Worm (Caenorhabditis elegans) whole organism, young adult: Measurements from ENCODE around the gene T08B6.9.
A peak's percentile ranks its signal among the peaks of the same experiment; 100 is the strongest.

ENCODE experiments used
- B0261.1 ChIP-seq: sonication (generic microtip); optimal IDR thresholded peaks from 2 replicates; lab custom pipeline; 2016; ENCODE audit warnings: mild to moderate bottlenecking, missing genetic modification characterization, moderate library complexity, missing compliant biosample characterization
- C17E4.6 ChIP-seq: fragments of 200-800 bp; sonication (Bioruptor generic); IDR thresholded peaks from 2 replicates; pipeline ENCODE4 v1.3.6; 2022; ENCODE audit warnings: missing genetic modification reagents, missing genetic modification characterization, missing compliant biosample characterization
- F23B12.7 ChIP-seq: sonication (generic microtip); optimal IDR thresholded peaks from 2 replicates; lab custom pipeline; 2017; ENCODE audit warnings: missing genetic modification characterization, mild to moderate bottlenecking, missing compliant biosample characterization, antibody characterized with exemption, moderate library complexity; ENCODE audit not compliant: insufficient read depth
- F57A8.1 ChIP-seq: fragments of 200-800 bp; sonication (Bioruptor generic); optimal IDR thresholded peaks from 2 replicates; lab custom pipeline; 2018; ENCODE audit warnings: mild to moderate bottlenecking, missing genetic modification characterization, moderate library complexity, missing compliant biosample characterization
- Y53F4B.3 ChIP-seq: fragments of 200-800 bp; sonication (Bioruptor generic); IDR thresholded peaks from 2 replicates; pipeline ENCODE4 v1.3.6; 2022; ENCODE audit warnings: missing genetic modification reagents, missing genetic modification characterization, missing compliant biosample characterization
- Y53G8AR.9 ChIP-seq: fragments of 200-800 bp; sonication (Bioruptor generic); conservative IDR thresholded peaks from 2 replicates; pipeline ENCODE4 v1.3.6; 2022; ENCODE audit warnings: missing genetic modification reagents, missing genetic modification characterization, missing compliant biosample characterization
- Y56A3A.18 ChIP-seq: fragments of 200-800 bp; sonication (Bioruptor generic); IDR thresholded peaks from 2 replicates; pipeline ENCODE4 v1.3.6; 2022; ENCODE audit warnings: missing genetic modification reagents, missing genetic modification characterization, missing compliant biosample characterization
- Y67H2A.10 ChIP-seq: fragments of 200-800 bp; sonication (Bioruptor generic); conservative IDR thresholded peaks from 2 replicates; pipeline ENCODE4 v1.3.6; 2022; ENCODE audit warnings: missing genetic modification reagents, missing genetic modification characterization, missing compliant biosample characterization
- ZK185.1 ChIP-seq: sonication (generic microtip); optimal IDR thresholded peaks from 2 replicates; lab custom pipeline; 2016; ENCODE audit warnings: mild to moderate bottlenecking, missing genetic modification characterization, missing compliant biosample characterization; ENCODE audit not compliant: poor library complexity, severe bottlenecking
- aptf-2 ChIP-seq: fragments of 200-800 bp; sonication (Bioruptor generic); conservative IDR thresholded peaks from 2 replicates; pipeline ENCODE4 v1.3.6; 2022; ENCODE audit warnings: missing genetic modification reagents, missing genetic modification characterization, missing compliant biosample characterization
- athp-1 ChIP-seq: sonication (generic microtip); optimal IDR thresholded peaks from 2 replicates; lab custom pipeline; 2017; ENCODE audit warnings: mild to moderate bottlenecking, missing genetic modification characterization, missing compliant biosample characterization
- attf-3 ChIP-seq: fragments of 200-800 bp; sonication (Bioruptor generic); conservative IDR thresholded peaks from 2 replicates; pipeline ENCODE4 v1.3.6; 2022; ENCODE audit warnings: missing genetic modification reagents, missing genetic modification characterization, missing compliant biosample characterization
- cebp-1 ChIP-seq, 2 experiments: fragments of 200-800 bp in 1 of 2; sonication (Bioruptor generic) in 1 of 2; sonication (generic microtip) in 1 of 2; IDR thresholded peaks in 1 of 2; optimal IDR thresholded peaks in 1 of 2; 2 replicates each; pipeline versions ENCODE4 v1.3.6 to Lab custom; 2017 to 2022; ENCODE audit warnings: missing compliant biosample characterization in 2 of 2, missing genetic modification characterization in 2 of 2, mild to moderate bottlenecking in 1 of 2, missing genetic modification reagents in 1 of 2, moderate library complexity in 1 of 2
- ceh-40 ChIP-seq: fragments of 200-800 bp; sonication (Bioruptor generic); IDR thresholded peaks from 2 replicates; pipeline ENCODE4 v1.3.6; 2022; ENCODE audit warnings: missing genetic modification characterization, missing compliant biosample characterization
- die-1 ChIP-seq: sonication (generic microtip); optimal IDR thresholded peaks from 2 replicates; lab custom pipeline; 2016; ENCODE audit warnings: missing genotype, mild to moderate bottlenecking, missing genetic modification characterization, missing compliant biosample characterization
- dox-1 ChIP-seq: fragments of 200-800 bp; sonication (Bioruptor generic); IDR thresholded peaks from 2 replicates; pipeline ENCODE4 v1.3.6; 2022; ENCODE audit warnings: missing genetic modification reagents, missing genetic modification characterization, missing compliant biosample characterization
- dpff-1 ChIP-seq: sonication (generic microtip); optimal IDR thresholded peaks from 2 replicates; lab custom pipeline; 2017; ENCODE audit warnings: mild to moderate bottlenecking, missing genetic modification characterization, missing compliant biosample characterization
- efl-1 ChIP-seq: fragments of 150-350 bp; optimal IDR thresholded peaks from 2 replicates; lab custom pipeline; 2014; ENCODE audit warnings: missing biosample characterization, missing genetic modification reagents, missing genetic modification characterization
- egl-18 ChIP-seq: fragments of 200-800 bp; sonication (Bioruptor generic); IDR thresholded peaks from 2 replicates; pipeline ENCODE4 v1.3.6; 2022; ENCODE audit warnings: missing genetic modification reagents, missing genetic modification characterization, missing compliant biosample characterization
- egl-44 ChIP-seq: fragments of 200-800 bp; sonication (Bioruptor generic); IDR thresholded peaks from 2 replicates; pipeline ENCODE4 v1.3.6; 2022; ENCODE audit warnings: missing genetic modification reagents, missing genetic modification characterization, missing compliant biosample characterization
- ekl-4 ChIP-seq: fragments of 200-800 bp; sonication (Bioruptor generic); IDR thresholded peaks from 2 replicates; pipeline ENCODE4 v1.3.6; 2022; ENCODE audit warnings: missing genetic modification reagents, missing genetic modification characterization, missing compliant biosample characterization
- ets-4 ChIP-seq: fragments of 200-800 bp; sonication (Bioruptor generic); optimal IDR thresholded peaks from 2 replicates; lab custom pipeline; 2018; ENCODE audit warnings: mild to moderate bottlenecking, missing genetic modification characterization, missing compliant biosample characterization
- gei-17 ChIP-seq: fragments of 200-800 bp; sonication (Bioruptor generic); optimal IDR thresholded peaks from 2 replicates; lab custom pipeline; 2018; ENCODE audit warnings: mild to moderate bottlenecking, missing genetic modification characterization, missing compliant biosample characterization
- hmg-20 ChIP-seq: fragments of 200-800 bp; sonication (Bioruptor generic); IDR thresholded peaks from 2 replicates; pipeline ENCODE4 v1.3.6; 2022; ENCODE audit warnings: missing genetic modification reagents, missing genetic modification characterization, missing compliant biosample characterization
- hsf-1 ChIP-seq: fragments of 200-800 bp; sonication (Bioruptor generic); IDR thresholded peaks from 2 replicates; pipeline ENCODE4 v1.3.6; 2022; ENCODE audit warnings: missing genetic modification reagents, missing genetic modification characterization, missing compliant biosample characterization
- lin-26 ChIP-seq: fragments of 200-800 bp; sonication (Bioruptor generic); IDR thresholded peaks from 2 replicates; pipeline ENCODE4 v1.3.6; 2022; ENCODE audit warnings: missing genetic modification reagents, missing genetic modification characterization, missing compliant biosample characterization
- lin-35 ChIP-seq, 3 experiments: fragments of 150-350 bp in 2 of 3; sonication (generic microtip) in 1 of 3; optimal IDR thresholded peaks; 2 replicates each; lab custom pipeline; 2014 to 2018; ENCODE audit warnings: missing biosample characterization in 3 of 3, missing genetic modification characterization in 3 of 3, missing genetic modification reagents in 3 of 3
- lsl-1 ChIP-seq: fragments of 200-800 bp; sonication (Bioruptor generic); optimal IDR thresholded peaks from 2 replicates; lab custom pipeline; 2018; ENCODE audit warnings: mild to moderate bottlenecking, missing genetic modification characterization, moderate library complexity, missing compliant biosample characterization
- madf-10 ChIP-seq: sonication (generic microtip); optimal IDR thresholded peaks from 2 replicates; lab custom pipeline; 2016; ENCODE audit warnings: mild to moderate bottlenecking, missing genetic modification characterization, missing compliant biosample characterization
- madf-8 ChIP-seq: fragments of 200-800 bp; sonication (Bioruptor generic); conservative IDR thresholded peaks from 2 replicates; pipeline ENCODE4 v1.3.6; 2022; ENCODE audit warnings: missing genetic modification reagents, missing genetic modification characterization, missing compliant biosample characterization
- mel-28 ChIP-seq: sonication (generic microtip); optimal IDR thresholded peaks from 2 replicates; lab custom pipeline; 2016; ENCODE audit warnings: borderline replicate concordance, mild to moderate bottlenecking, missing genetic modification characterization, missing compliant biosample characterization
- nfya-1 ChIP-seq: sonication (generic microtip); optimal IDR thresholded peaks from 2 replicates; lab custom pipeline; 2017; ENCODE audit warnings: antibody characterized with exemption, missing compliant biosample characterization, missing genetic modification characterization, borderline replicate concordance; ENCODE audit not compliant: insufficient read depth
- nfyb-1 ChIP-seq: fragments of 200-800 bp; sonication (Bioruptor generic); IDR thresholded peaks from 2 replicates; pipeline ENCODE4 v1.3.6; 2022; ENCODE audit warnings: missing genetic modification reagents, missing genetic modification characterization, missing compliant biosample characterization
- nhr-27 ChIP-seq: fragments of 200-800 bp; sonication (Bioruptor generic); optimal IDR thresholded peaks from 2 replicates; lab custom pipeline; 2018; ENCODE audit warnings: mild to moderate bottlenecking, missing genetic modification characterization, moderate library complexity, missing compliant biosample characterization
- pbrm-1 ChIP-seq: fragments of 200-800 bp; sonication (Bioruptor generic); IDR thresholded peaks from 2 replicates; pipeline ENCODE4 v1.3.6; 2022; ENCODE audit warnings: missing genetic modification reagents, missing genetic modification characterization, missing compliant biosample characterization
- rpc-1 ChIP-seq, 2 experiments: fragments of 150-350 bp in 1 of 2; sonication (generic microtip) in 1 of 2; optimal IDR thresholded peaks; 2 replicates each; lab custom pipeline; 2014 to 2018; ENCODE audit warnings: missing biosample characterization in 1 of 2, missing genetic modification characterization in 1 of 2, missing genetic modification reagents in 1 of 2, missing genotype in 1 of 2
- snpc-3.4 ChIP-seq: sonication (generic microtip); optimal IDR thresholded peaks from 2 replicates; lab custom pipeline; 2017; ENCODE audit warnings: missing genetic modification characterization, mild to moderate bottlenecking, missing compliant biosample characterization, antibody characterized with exemption, moderate library complexity, missing genotype, missing genetic modification reagents
- sptf-2 ChIP-seq: fragments of 200-800 bp; sonication (Bioruptor generic); optimal IDR thresholded peaks from 2 replicates; lab custom pipeline; 2018; ENCODE audit warnings: mild to moderate bottlenecking, missing genetic modification characterization, missing compliant biosample characterization
- tbp1 ChIP-seq: fragments of 200-800 bp; sonication (Bioruptor generic); optimal IDR thresholded peaks from 2 replicates; lab custom pipeline; 2018; ENCODE audit warnings: mild to moderate bottlenecking, missing genetic modification characterization, missing compliant biosample characterization
- tbx-9 ChIP-seq: sonication (generic microtip); optimal IDR thresholded peaks from 2 replicates; lab custom pipeline; 2016; ENCODE audit warnings: borderline replicate concordance, missing genetic modification characterization, inconsistent platforms, missing compliant biosample characterization
- ztf-18 ChIP-seq: sonication (generic microtip); optimal IDR thresholded peaks from 2 replicates; lab custom pipeline; 2016; ENCODE audit warnings: missing genotype, mild to moderate bottlenecking, missing genetic modification characterization, missing compliant biosample characterization
- ztf-26 ChIP-seq: sonication (generic microtip); optimal IDR thresholded peaks from 2 replicates; lab custom pipeline; 2017; ENCODE audit warnings: missing genetic modification characterization, missing compliant biosample characterization

The T08B6.9 gene

DNA sequence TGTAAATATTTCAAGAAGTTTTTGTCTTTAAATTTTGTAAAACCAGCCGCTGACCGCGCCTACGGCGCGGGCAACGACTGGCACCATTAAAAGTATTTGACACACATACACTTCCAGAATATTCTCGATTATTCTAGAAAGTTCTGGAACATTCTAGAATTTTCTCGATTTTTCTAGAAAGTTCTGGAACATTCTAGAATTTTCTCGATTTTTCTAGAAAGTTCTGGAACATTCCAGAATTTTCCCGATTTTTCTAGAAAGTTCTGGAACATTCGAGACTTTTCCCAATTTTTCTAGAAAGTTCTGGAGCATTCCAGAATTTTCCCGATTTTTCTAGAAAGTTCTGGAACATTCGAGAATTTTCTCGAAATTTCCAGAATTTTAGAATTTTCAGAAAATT is 30.0 kb downstream of the T08B6.9 start:
- TF ChIP-seq ceh-40 (GFP tag; lab: Robert Waterston, UW) (peak; percentile 85; the same call in 1 of the 2 replicates), hsf-1 (GFP tag; lab: Robert Waterston, UW) (peak; percentile 97)

- no peak for TF ChIP-seq gei-17 (GFP tag; lab: Kevin White, UChicago)
- TF ChIP-seq Y56A3A.18: no peak
- no peak for TF ChIP-seq tbx-9 (tag; lab: Kevin White, UChicago)
- no peak for TF ChIP-seq mel-28 (tag; lab: Kevin White, UChicago)
- no peak for TF ChIP-seq ceh-40 (GFP tag; lab: Robert Waterston, UW)
Observed at ce11 chrIV:4930045-4930444, 39.4 kb downstream of the T08B6.9 start, which contains the start of gene Y9C9A.8. Gene Y9C9A.8 (plus strand): TSS chrIV:4930345.

ce11 chrIV:4930754-4931322 is 40.2 kb downstream of the T08B6.9 start:
- TF ChIP-seq nfya-1 (no peak), Y56A3A.18 (peak; percentile 93), lsl-1 (GFP tag; lab: Kevin White, UChicago) (peak; percentile 34), aptf-2 (GFP tag; lab: Robert Waterston, UW) (no peak), sptf-2 (GFP tag; lab: Kevin White, UChicago) (no peak), hmg-20 (GFP tag; lab: Robert Waterston, UW) (peak; percentile 73), F57A8.1 (GFP tag; lab: Kevin White, UChicago) (no peak), B0261.1 (tag; lab: Kevin White, UChicago) (peak; percentile 61), Y53G8AR.9 (GFP tag; lab: Robert Waterston, UW) (no peak), egl-44 (GFP tag; lab: Robert Waterston, UW) (peak; percentile 39; the same call in 1 of the 2 replicates), mel-28 (tag; lab: Kevin White, UChicago) (no peak), ZK185.1 (peak; percentile 19), athp-1 (tag; lab: Kevin White, UChicago) (no peak), dpff-1 (tag; lab: Kevin White, UChicago) (no peak), F23B12.7 (tag; lab: Kevin White, UChicago) (no peak), tbp1 (peak; percentile 83), nfyb-1 (GFP tag; lab: Robert Waterston, UW) (no peak), snpc-3.4 (tag; lab: Kevin White, UChicago) (peak; percentile 90), pbrm-1 (GFP tag; lab: Robert Waterston, UW) (no peak), ztf-26 (peak; percentile 22), Y53F4B.3 (no peak), Y67H2A.10 (no peak), madf-10 (tag; lab: Kevin White, UChicago) (peak; percentile 18), efl-1 (GFP tag; lab: Kevin White, UChicago) (no peak), ekl-4 (GFP tag; lab: Robert Waterston, UW) (no peak; the same call in 1 of the 2 replicates), rpc-1 (optimal IDR thresholded peaks at IDR 0.05; lab: Kevin White, UChicago) (peak; percentile 85), rpc-1 (tag; optimal IDR thresholded peaks at IDR 0.05; lab: Kevin White, UChicago) (peak; percentile 84), die-1 (tag; lab: Kevin White, UChicago) (peak; percentile 73), ztf-18 (tag; lab: Kevin White, UChicago) (peak; percentile 69), ets-4 (GFP tag; lab: Kevin White, UChicago) (no peak), dox-1 (no peak; the same call in 1 of the 2 replicates), nhr-27 (tag; lab: Kevin White, UChicago) (no peak), egl-18 (GFP tag; lab: Robert Waterston, UW) (no peak), madf-8 (GFP tag; lab: Robert Waterston, UW) (no peak), C17E4.6 (GFP tag; lab: Robert Waterston, UW) (peak; percentile 48; the same call in 1 of the 2 replicates), lin-35 (GFP tag; optimal IDR thresholded peaks at IDR 0.05; lab: Kevin White, UChicago) (no peak), lin-26 (GFP tag; lab: Robert Waterston, UW) (peak; percentile 91), cebp-1 (GFP tag; IDR thresholded peaks at IDR 0.05; lab: Robert Waterston, UW) (peak; percentile 44; the same call in 1 of the 2 replicates), cebp-1 (tag; optimal IDR thresholded peaks at IDR 0.05; lab: Kevin White, UChicago) (no peak), attf-3 (no peak)
